Fruit fly (Drosophila melanogaster) whole organism, embryonic: ENCODE measurements around the gene fit.

Experiments used
- Bdp1 ChIP-seq: fragments of 200-800 bp; sonication (Bioruptor generic); optimal IDR thresholded peaks from 3 replicates; lab custom pipeline; 2016; ENCODE audit warnings: missing biosample characterization, missing genetic modification characterization
- CG10147 ChIP-seq: fragments of 200-800 bp; sonication (Bioruptor generic); optimal IDR thresholded peaks from 2 replicates; lab custom pipeline; 2019; ENCODE audit warnings: missing biosample characterization, mild to moderate bottlenecking, missing genetic modification characterization, moderate library complexity
- CG10366 ChIP-seq: fragments of 200-800 bp; sonication (Bioruptor generic); IDR thresholded peaks from 2 replicates; pipeline ENCODE4 v1.3.6; 2022; ENCODE audit warnings: missing biosample characterization, missing genetic modification characterization
- CG10543 ChIP-seq: fragments of 200-800 bp; sonication (Bioruptor generic); optimal IDR thresholded peaks from 3 replicates; lab custom pipeline; 2017; ENCODE audit warnings: missing biosample characterization, mild to moderate bottlenecking, missing genetic modification characterization, moderate library complexity
- CG12299 ChIP-seq: fragments of 200-800 bp; sonication (Bioruptor generic); optimal IDR thresholded peaks from 2 replicates; lab custom pipeline; 2018; ENCODE audit warnings: missing biosample characterization, mild to moderate bottlenecking, missing genetic modification characterization
- CG15696 ChIP-seq: fragments of 200-800 bp; sonication (Bioruptor generic); optimal IDR thresholded peaks from 2 replicates; lab custom pipeline; 2019; ENCODE audit warnings: missing biosample characterization, mild to moderate bottlenecking, missing genetic modification characterization, moderate library complexity
- CG1603 ChIP-seq: fragments of 200-800 bp; sonication (Bioruptor generic); optimal IDR thresholded peaks from 2 replicates; lab custom pipeline; 2019; ENCODE audit warnings: missing biosample characterization, mild to moderate bottlenecking, missing genetic modification characterization, moderate library complexity
- CG16863 ChIP-seq: fragments of 200-800 bp; sonication (Bioruptor generic); optimal IDR thresholded peaks from 3 replicates; lab custom pipeline; 2016; ENCODE audit warnings: missing biosample characterization, missing genetic modification characterization
- CG18011 ChIP-seq: fragments of 200-800 bp; sonication (Bioruptor generic); optimal IDR thresholded peaks from 2 replicates; lab custom pipeline; 2017; ENCODE audit warnings: missing biosample characterization, missing genetic modification characterization, mild to moderate bottlenecking, moderate library complexity, missing genotype
- CG2202 ChIP-seq: fragments of 200-800 bp; sonication (Bioruptor generic); optimal IDR thresholded peaks from 2 replicates; lab custom pipeline; 2018; ENCODE audit warnings: missing biosample characterization, mild to moderate bottlenecking, missing genetic modification characterization
- CG2678 ChIP-seq: fragments of 200-800 bp; sonication (Bioruptor generic); optimal IDR thresholded peaks from 3 replicates; lab custom pipeline; 2019; ENCODE audit warnings: missing biosample characterization, mild to moderate bottlenecking, missing genetic modification characterization, moderate library complexity
- CG2712 ChIP-seq: fragments of 200-800 bp; optimal IDR thresholded peaks from 3 replicates; lab custom pipeline; 2019; ENCODE audit warnings: missing biosample characterization, mild to moderate bottlenecking, missing genetic modification characterization, moderate library complexity
- CG2889 ChIP-seq: fragments of 200-800 bp; sonication (Bioruptor generic); IDR thresholded peaks from 3 replicates; pipeline ENCODE4 v1.3.6; 2022; ENCODE audit warnings: missing biosample characterization, missing genetic modification characterization
- CG3407 ChIP-seq: fragments of 200-800 bp; sonication (Bioruptor generic); optimal IDR thresholded peaks from 2 replicates; lab custom pipeline; 2018; ENCODE audit warnings: missing biosample characterization, mild to moderate bottlenecking, missing genetic modification characterization
- CG8290 ChIP-seq, 3 experiments: fragments of 200-800 bp; sonication (Bioruptor generic); optimal IDR thresholded peaks; 2 replicates each; lab custom pipeline; 2016 to 2019; ENCODE audit warnings: missing biosample characterization in 3 of 3, missing genetic modification characterization in 3 of 3, mild to moderate bottlenecking in 2 of 3, moderate library complexity in 1 of 3
- CG8924 ChIP-seq: fragments of 200-800 bp; optimal IDR thresholded peaks from 3 replicates; lab custom pipeline; 2019; ENCODE audit warnings: missing biosample characterization, mild to moderate bottlenecking, missing genetic modification characterization, moderate library complexity
- CTCF ChIP-seq: fragments of 200-800 bp; sonication (Bioruptor generic); optimal IDR thresholded peaks from 2 replicates; lab custom pipeline; 2017; ENCODE audit warnings: missing biosample characterization, mild to moderate bottlenecking, missing genetic modification characterization, moderate library complexity
- CoRest ChIP-seq: fragments of 200-800 bp; sonication (Bioruptor generic); optimal IDR thresholded peaks from 3 replicates; lab custom pipeline; 2018; ENCODE audit warnings: missing biosample characterization, mild to moderate bottlenecking, missing genetic modification characterization, moderate library complexity
- Deaf1 ChIP-seq: fragments of 200-800 bp; optimal IDR thresholded peaks from 3 replicates; lab custom pipeline; 2019; ENCODE audit warnings: missing biosample characterization, mild to moderate bottlenecking, missing genetic modification characterization, moderate library complexity
- Dfd ChIP-seq, 2 experiments: fragments of >200 bp; optimal IDR thresholded peaks; 2 replicates each; lab custom pipeline; 2017; ENCODE audit warnings: missing biosample characterization in 2 of 2, missing genetic modification characterization in 2 of 2
- Fer2 ChIP-seq: fragments of 200-800 bp; sonication (Bioruptor generic); optimal IDR thresholded peaks from 2 replicates; lab custom pipeline; 2018; ENCODE audit warnings: missing biosample characterization, mild to moderate bottlenecking, missing genetic modification characterization, moderate library complexity
- MESR4 ChIP-seq: fragments of 200-800 bp; sonication (Bioruptor generic); optimal IDR thresholded peaks from 2 replicates; lab custom pipeline; 2018; ENCODE audit warnings: missing biosample characterization, mild to moderate bottlenecking, missing genetic modification characterization, moderate library complexity
- NC2β ChIP-seq: fragments of 200-800 bp; sonication (Bioruptor generic); optimal IDR thresholded peaks from 2 replicates; lab custom pipeline; 2016; ENCODE audit warnings: missing biosample characterization, missing genetic modification characterization
- Nf-YB ChIP-seq: fragments of 200-800 bp; sonication (Bioruptor generic); optimal IDR thresholded peaks from 3 replicates; lab custom pipeline; 2019; ENCODE audit warnings: missing biosample characterization, mild to moderate bottlenecking, missing genetic modification characterization, moderate library complexity
- Nf-YC ChIP-seq: fragments of 200-800 bp; optimal IDR thresholded peaks from 3 replicates; lab custom pipeline; 2019; ENCODE audit warnings: missing biosample characterization, mild to moderate bottlenecking, missing genetic modification characterization, moderate library complexity
- Sin3A ChIP-seq: fragments of >200 bp; optimal IDR thresholded peaks from 2 replicates; lab custom pipeline; 2018
- dan ChIP-seq: fragments of 200-800 bp; sonication (Bioruptor generic); IDR thresholded peaks from 2 replicates; pipeline ENCODE4 v1.3.6; 2022; ENCODE audit warnings: missing biosample characterization, missing genetic modification characterization
- en ChIP-seq: fragments of 200-800 bp; sonication (Bioruptor generic); optimal IDR thresholded peaks from 2 replicates; lab custom pipeline; 2016; ENCODE audit warnings: missing biosample characterization, missing genetic modification characterization
- fd64A ChIP-seq: fragments of 200-800 bp; sonication (Bioruptor generic); optimal IDR thresholded peaks from 3 replicates; lab custom pipeline; 2018; ENCODE audit warnings: missing biosample characterization, mild to moderate bottlenecking, missing genetic modification characterization
- fru ChIP-seq: fragments of >200 bp; optimal IDR thresholded peaks from 2 replicates; lab custom pipeline; 2017
- gcm ChIP-seq: fragments of 200-800 bp; sonication (Bioruptor generic); optimal IDR thresholded peaks from 2 replicates; lab custom pipeline; 2019; ENCODE audit warnings: missing biosample characterization, mild to moderate bottlenecking, missing genetic modification characterization, moderate library complexity
- ham ChIP-seq: fragments of 200-800 bp; sonication (Bioruptor generic); IDR thresholded peaks from 2 replicates; pipeline ENCODE4 v1.3.6; 2022; ENCODE audit warnings: missing biosample characterization, missing genetic modification characterization
- ken ChIP-seq: fragments of 200-800 bp; sonication (Bioruptor generic); IDR thresholded peaks from 3 replicates; pipeline ENCODE4 v1.3.6; 2022; ENCODE audit warnings: missing biosample characterization, missing genetic modification characterization
- lmd ChIP-seq: fragments of 200-800 bp; sonication (Bioruptor generic); IDR thresholded peaks from 2 replicates; pipeline ENCODE4 v1.3.6; 2022; ENCODE audit warnings: missing biosample characterization, missing genetic modification characterization
- mld ChIP-seq: fragments of 200-800 bp; sonication (Bioruptor generic); IDR thresholded peaks from 3 replicates; pipeline ENCODE4 v1.3.6; 2022; ENCODE audit warnings: missing biosample characterization, missing genetic modification characterization; ENCODE audit not compliant: partially characterized antibody
- shn ChIP-seq: fragments of 200-800 bp; sonication (Bioruptor generic); optimal IDR thresholded peaks from 3 replicates; lab custom pipeline; 2016; ENCODE audit warnings: missing biosample characterization, missing genetic modification characterization
- sqz ChIP-seq: fragments of 200-800 bp; sonication (Bioruptor generic); optimal IDR thresholded peaks from 3 replicates; lab custom pipeline; 2018; ENCODE audit warnings: missing biosample characterization, mild to moderate bottlenecking, missing genetic modification characterization
- stwl ChIP-seq: fragments of 200-800 bp; sonication (Bioruptor generic); optimal IDR thresholded peaks from 3 replicates; lab custom pipeline; 2018; ENCODE audit warnings: missing biosample characterization, mild to moderate bottlenecking, missing genetic modification characterization, moderate library complexity
- ttk ChIP-seq: fragments of 200-800 bp; sonication (Bioruptor generic); IDR thresholded peaks from 2 replicates; pipeline ENCODE4 v2.1.2; 2022; ENCODE audit warnings: missing biosample characterization, missing genetic modification characterization
- zen2 ChIP-seq: fragments of 200-800 bp; sonication (Bioruptor generic); IDR thresholded peaks from 3 replicates; pipeline ENCODE4 v1.3.6; 2022; ENCODE audit warnings: missing biosample characterization, missing genetic modification characterization; ENCODE audit not compliant: partially characterized antibody

Gene fit

dm6 chr3R:21834234-21835070 lies 49.8 kb downstream of the fit start (continued):
- TF ChIP-seq CG2712 (tag; lab: Kevin White, UChicago), result peak; percentile 66
- TF ChIP-seq CG10147 (GFP tag; lab: Kevin White, UChicago), result no peak
- no peak for TF ChIP-seq CG10366 (GFP tag; lab: Robert Waterston, UW)
- TF ChIP-seq dan (GFP tag; lab: Robert Waterston, UW), result no peak
- no peak for TF ChIP-seq CG15696 (tag; lab: Kevin White, UChicago)
- TF ChIP-seq lmd (GFP tag; lab: Robert Waterston, UW), result no peak
- TF ChIP-seq CG18011, result no peak
- no peak for TF ChIP-seq fd64A (GFP tag; lab: Kevin White, UChicago)
- no peak for TF ChIP-seq Sin3A (lab: Kevin White, UChicago)
- no peak for TF ChIP-seq CG8290 (GFP tag; optimal IDR thresholded peaks at IDR 0.05; lab: Kevin White, UChicago)
- no peak for TF ChIP-seq CG8290 (tag; optimal IDR thresholded peaks at IDR 0.05; lab: Kevin White, UChicago)
- no peak for TF ChIP-seq fru (lab: Kevin White, UChicago)
- no peak for TF ChIP-seq Fer2 (tag; lab: Kevin White, UChicago)
- TF ChIP-seq Dfd (GFP tag; optimal IDR thresholded peaks at IDR 0.05; lab: Kevin White, UChicago), result no peak
- no peak for TF ChIP-seq CG16863 (GFP tag; lab: Kevin White, UChicago)
- no peak for TF ChIP-seq MESR4
- peak; percentile 39 for TF ChIP-seq CG3407 (GFP tag; lab: Kevin White, UChicago)
- no peak for TF ChIP-seq zen2 (GFP tag; lab: Robert Waterston, UW)
- no peak for TF ChIP-seq CTCF (GFP tag; lab: Kevin White, UChicago)
- TF ChIP-seq gcm, result peak; percentile 18
- TF ChIP-seq Nf-YC (tag; lab: Kevin White, UChicago), result no peak
- TF ChIP-seq sqz (GFP tag; lab: Kevin White, UChicago), result no peak
- TF ChIP-seq stwl (tag; lab: Kevin White, UChicago), result no peak
- peak; percentile 28; the same call in 1 of the 2 replicates for TF ChIP-seq ttk (GFP tag; lab: Robert Waterston, UW)
- no peak for TF ChIP-seq CG2889 (GFP tag; lab: Robert Waterston, UW)
- no peak for TF ChIP-seq NC2β (GFP tag; lab: Kevin White, UChicago)
- TF ChIP-seq Deaf1 (tag; lab: Kevin White, UChicago), result no peak
- no peak for TF ChIP-seq Bdp1 (GFP tag; lab: Kevin White, UChicago)
- TF ChIP-seq mld, result no peak
- peak; percentile 30 for TF ChIP-seq CoRest (tag; lab: Kevin White, UChicago)
- peak; percentile 19 for TF ChIP-seq Nf-YB (GFP tag; lab: Kevin White, UChicago)
- no peak for TF ChIP-seq CG10543 (GFP tag; lab: Kevin White, UChicago)
- peak; percentile 49 for TF ChIP-seq CG2202
- TF ChIP-seq ham (GFP tag; lab: Robert Waterston, UW), result no peak
- TF ChIP-seq en (GFP tag; lab: Kevin White, UChicago), result no peak
- no peak for TF ChIP-seq ken (GFP tag; lab: Robert Waterston, UW)
- peak; percentile 14 for TF ChIP-seq CG8924 (tag; lab: Kevin White, UChicago)
- TF ChIP-seq shn (GFP tag; lab: Kevin White, UChicago), result no peak
- TF ChIP-seq CG2678 (tag; lab: Kevin White, UChicago), result peak; percentile 7
- no peak for TF ChIP-seq CG12299 (tag; lab: Kevin White, UChicago)
- TF ChIP-seq CG1603 (tag; lab: Kevin White, UChicago), result peak; percentile 70
